Worm (Caenorhabditis elegans): ENCODE measurements around the gene fbxa-84.

- TF ChIP-seq him-1 (tag; optimal IDR thresholded peaks at IDR 0.05): no peak
- no peak for TF ChIP-seq dao-5 (tag; optimal IDR thresholded peaks at IDR 0.05)
- TF ChIP-seq W03F9.2 (tag; optimal IDR thresholded peaks at IDR 0.05): no peak
These were observed 42.0 kb upstream of the fbxa-84 start, which contains the start of gene K08F9.3 for ce11 chrV:15140247-15140646.

All from whole organism, L4/young adult.